Fruit fly (Drosophila melanogaster): ENCODE measurements around the gene Sgs4.

DNA sequence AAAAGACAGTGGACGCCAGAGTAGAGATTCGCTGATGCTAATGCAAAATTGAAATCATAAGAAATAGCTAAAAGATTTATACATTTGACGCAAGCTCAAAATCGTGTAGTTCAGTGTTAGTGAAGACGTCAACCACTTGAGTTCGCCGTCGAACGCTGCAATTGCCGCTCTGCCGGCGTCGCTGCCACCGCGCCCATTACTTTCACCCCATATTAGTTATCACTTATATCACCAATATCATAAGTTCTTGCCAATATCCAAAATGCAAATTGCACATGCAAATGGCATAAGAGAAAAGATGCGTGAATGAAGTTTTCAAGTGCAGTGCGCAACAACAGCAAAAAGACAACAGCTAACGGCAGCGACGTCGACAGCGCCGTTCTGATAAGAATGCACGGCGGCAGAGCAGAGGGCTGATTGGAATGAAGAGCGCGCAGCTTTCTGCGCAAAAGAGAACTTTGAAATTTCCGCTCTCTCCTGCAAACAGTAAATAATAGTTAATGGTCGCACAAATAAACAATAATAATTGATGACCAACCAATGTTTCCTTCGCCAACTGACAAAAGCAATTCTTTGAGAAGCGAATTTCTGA lies 38.5 kb downstream of the Sgs4 start:
- TF ChIP-seq CG13204 (GFP tag; optimal IDR thresholded peaks at IDR 0.05) (no peak), CG12605 (GFP tag; IDR thresholded peaks at IDR 0.05) (no peak), CG15710 (tag; optimal IDR thresholded peaks at IDR 0.05) (no peak), CG10348 (GFP tag; IDR thresholded peaks at IDR 0.05) (no peak), EcR (GFP tag; optimal IDR thresholded peaks at IDR 0.05) (no peak), CG17806 (tag; optimal IDR thresholded peaks at IDR 0.05) (no peak), CG32121 (GFP tag; IDR thresholded peaks at IDR 0.05) (no peak), CG8301 (tag; optimal IDR thresholded peaks at IDR 0.05) (no peak), Pif1A (GFP tag; optimal IDR thresholded peaks at IDR 0.05) (no peak), CG4496 (GFP tag; IDR thresholded peaks at IDR 0.05) (no peak), CG8159 (tag; optimal IDR thresholded peaks at IDR 0.05) (no peak), CG34367 (tag; optimal IDR thresholded peaks at IDR 0.05) (no peak), gl (tag; optimal IDR thresholded peaks at IDR 0.05) (no peak), fd96Ca (GFP tag; IDR thresholded peaks at IDR 0.05) (no peak)

All from whole organism, pupa.